Worm (Caenorhabditis elegans) whole organism, mixed stage, embryonic: ENCODE results near the gene F38A6.4.
A peak's percentile ranks its signal among the peaks of the same experiment; 100 is the strongest.

Experiments
- M03D4.4 ChIP-seq: sonication (generic microtip); optimal IDR thresholded peaks from 2 replicates; lab custom pipeline; 2017; ENCODE audit warnings: mild to moderate bottlenecking, missing genetic modification characterization, missing compliant biosample characterization
- bed-3 ChIP-seq: fragments of 200-800 bp; sonication (Bioruptor generic); optimal IDR thresholded peaks from 3 replicates; lab custom pipeline; 2018; ENCODE audit warnings: mild to moderate bottlenecking, missing genetic modification characterization, moderate library complexity, missing compliant biosample characterization
- ceh-43 ChIP-seq: fragments of 200-800 bp; sonication (Bioruptor generic); optimal IDR thresholded peaks from 2 replicates; lab custom pipeline; 2018; ENCODE audit warnings: mild to moderate bottlenecking, missing genetic modification characterization, moderate library complexity, missing compliant biosample characterization
- ceh-83 ChIP-seq: fragments of 200-800 bp; sonication (Bioruptor generic); optimal IDR thresholded peaks from 2 replicates; lab custom pipeline; 2018; ENCODE audit warnings: mild to moderate bottlenecking, missing genetic modification characterization, missing compliant biosample characterization
- ces-1 ChIP-seq: fragments of 150-350 bp; optimal IDR thresholded peaks from 2 replicates; lab custom pipeline; 2014; ENCODE audit warnings: missing biosample characterization, missing genetic modification reagents, missing genetic modification characterization
- drap-1 ChIP-seq: fragments of 200-800 bp; sonication (Bioruptor generic); optimal IDR thresholded peaks from 3 replicates; lab custom pipeline; 2018; ENCODE audit warnings: mild to moderate bottlenecking, missing genetic modification characterization, missing compliant biosample characterization
- elt-3 ChIP-seq: fragments of 150-350 bp; optimal IDR thresholded peaks from 2 replicates; lab custom pipeline; 2014; ENCODE audit warnings: missing biosample characterization, missing genetic modification characterization
- ham-2 ChIP-seq: fragments of 200-800 bp; sonication (Bioruptor generic); optimal IDR thresholded peaks from 2 replicates; lab custom pipeline; 2018; ENCODE audit warnings: mild to moderate bottlenecking, missing genetic modification characterization, missing compliant biosample characterization
- hlh-1 ChIP-seq: fragments of 150-350 bp; optimal IDR thresholded peaks from 2 replicates; lab custom pipeline; 2014; ENCODE audit warnings: missing biosample characterization, missing genetic modification reagents, missing genetic modification characterization
- lin-13 ChIP-seq: fragments of 150-350 bp; optimal IDR thresholded peaks from 2 replicates; lab custom pipeline; 2014; ENCODE audit warnings: missing biosample characterization, missing genetic modification characterization
- lin-32 ChIP-seq: fragments of 200-800 bp; sonication (Bioruptor generic); optimal IDR thresholded peaks from 2 replicates; lab custom pipeline; 2018; ENCODE audit warnings: mild to moderate bottlenecking, missing genetic modification characterization, missing compliant biosample characterization
- lsy-2 ChIP-seq: fragments of 150-350 bp; optimal IDR thresholded peaks from 2 replicates; lab custom pipeline; 2014; ENCODE audit warnings: missing biosample characterization, missing genetic modification characterization
- mep-1 ChIP-seq: fragments of 150-350 bp; optimal IDR thresholded peaks from 2 replicates; lab custom pipeline; 2017; ENCODE audit warnings: missing biosample characterization, missing genetic modification reagents, missing genetic modification characterization, inconsistent platforms
- mls-2 ChIP-seq: sonication (generic microtip); optimal IDR thresholded peaks from 2 replicates; lab custom pipeline; 2016; ENCODE audit warnings: mild to moderate bottlenecking, missing genetic modification characterization, moderate library complexity, missing compliant biosample characterization
- nhr-12 ChIP-seq: fragments of 150-350 bp; optimal IDR thresholded peaks from 2 replicates; lab custom pipeline; 2014; ENCODE audit warnings: missing biosample characterization, missing genetic modification characterization
- nhr-2 ChIP-seq: fragments of 150-350 bp; optimal IDR thresholded peaks from 2 replicates; lab custom pipeline; 2014; ENCODE audit warnings: missing biosample characterization, missing genetic modification characterization
- nhr-237 ChIP-seq: fragments of 150-350 bp; optimal IDR thresholded peaks from 2 replicates; lab custom pipeline; 2014; ENCODE audit warnings: missing biosample characterization, missing genetic modification characterization
- nhr-28 ChIP-seq: fragments of 150-350 bp; optimal IDR thresholded peaks from 2 replicates; lab custom pipeline; 2014; ENCODE audit warnings: missing biosample characterization, missing genetic modification characterization
- nhr-76 ChIP-seq: sonication (generic microtip); optimal IDR thresholded peaks from 2 replicates; lab custom pipeline; 2017; ENCODE audit warnings: missing biosample characterization, missing genetic modification characterization
- pha-4 ChIP-seq: fragments of 150-350 bp; optimal IDR thresholded peaks from 2 replicates; lab custom pipeline; 2018; ENCODE audit warnings: missing biosample characterization, missing genetic modification reagents, missing genetic modification characterization
- sem-2 ChIP-seq: fragments of 200-800 bp; sonication (Bioruptor generic); optimal IDR thresholded peaks from 2 replicates; lab custom pipeline; 2018; ENCODE audit warnings: mild to moderate bottlenecking, missing genetic modification characterization, missing compliant biosample characterization
- snpc-4 ChIP-seq: fragments of 150-350 bp; optimal IDR thresholded peaks from 2 replicates; lab custom pipeline; 2014; ENCODE audit warnings: missing biosample characterization, missing genetic modification characterization
- sptf-1 ChIP-seq: sonication (generic microtip); optimal IDR thresholded peaks from 2 replicates; lab custom pipeline; 2017; ENCODE audit warnings: mild to moderate bottlenecking, missing genetic modification characterization, moderate library complexity, missing compliant biosample characterization
- tbx-8 ChIP-seq: fragments of 200-800 bp; sonication (Bioruptor generic); optimal IDR thresholded peaks from 2 replicates; lab custom pipeline; 2018; ENCODE audit warnings: mild to moderate bottlenecking, missing genetic modification characterization, moderate library complexity, missing compliant biosample characterization
- unc-39 ChIP-seq: fragments of 150-350 bp; optimal IDR thresholded peaks from 2 replicates; lab custom pipeline; 2014; ENCODE audit warnings: missing biosample characterization, missing genetic modification characterization
- unc-62 ChIP-seq: fragments of 150-350 bp; optimal IDR thresholded peaks from 2 replicates; lab custom pipeline; 2014; ENCODE audit warnings: missing biosample characterization, missing genetic modification reagents, missing genetic modification characterization
- ztf-11 ChIP-seq: fragments of 150-350 bp; optimal IDR thresholded peaks from 2 replicates; lab custom pipeline; 2014; ENCODE audit warnings: missing biosample characterization, missing genetic modification characterization

Gene F38A6.4

ce11 chrV:20747964-20748363 lies 27.2 kb downstream of the F38A6.4 start:
- TF ChIP-seq sptf-1: no peak
- TF ChIP-seq tbx-8 (GFP tag; lab: Kevin White, UChicago): no peak
- TF ChIP-seq unc-62 (GFP tag; lab: Kevin White, UChicago): no peak
- TF ChIP-seq ztf-11 (tag; lab: Kevin White, UChicago): no peak
- no peak for TF ChIP-seq unc-39 (tag; lab: Kevin White, UChicago)
- TF ChIP-seq nhr-2 (tag; lab: Kevin White, UChicago): no peak
- no peak for TF ChIP-seq lsy-2
- TF ChIP-seq lin-13 (tag; lab: Kevin White, UChicago): no peak
- TF ChIP-seq nhr-12 (tag; lab: Kevin White, UChicago): no peak
- no peak for TF ChIP-seq nhr-76 (tag; lab: Kevin White, UChicago)

- TF ChIP-seq pha-4 (tag; lab: Kevin White, UChicago): peak; percentile 84
- no peak for TF ChIP-seq snpc-4
Measured at ce11 chrV:20746805-20747204, 28.4 kb downstream of the F38A6.4 start.

ce11 chrV:20745278-20745677 lies 29.9 kb downstream of the F38A6.4 start:
- TF ChIP-seq pha-4 (tag; lab: Kevin White, UChicago): peak; percentile 98
- TF ChIP-seq ceh-43: no peak
- TF ChIP-seq elt-3: no peak

ce11 chrV:20744290-20744837 lies 30.8 kb downstream of the F38A6.4 start, which contains the start of gene dnj-25:
Gene dnj-25, minus strand, starts transcription at chrV:20744346.
- TF ChIP-seq ceh-43: no peak
- TF ChIP-seq hlh-1 (tag; lab: Kevin White, UChicago): peak; percentile 9
- peak; percentile 29 for TF ChIP-seq mep-1

ce11 chrV:20739387-20739786 lies 35.8 kb downstream of the F38A6.4 start:
- TF ChIP-seq sptf-1 (no peak), drap-1 (no peak), ham-2 (GFP tag; lab: Kevin White, UChicago) (no peak), M03D4.4 (tag; lab: Kevin White, UChicago) (no peak), lin-32 (GFP tag; lab: Kevin White, UChicago) (no peak), ces-1 (GFP tag; lab: Kevin White, UChicago) (peak; percentile 64), snpc-4 (no peak)

ce11 chrV:20734658-20735057 lies 40.5 kb downstream of the F38A6.4 start, which contains the start of gene srxa-6:
Gene srxa-6, plus strand, starts transcription at chrV:20734958.
- no peak for TF ChIP-seq hlh-1 (tag; lab: Kevin White, UChicago)
- no peak for TF ChIP-seq nhr-237 (tag; lab: Kevin White, UChicago)
- no peak for TF ChIP-seq ceh-43
- TF ChIP-seq sem-2 (GFP tag; lab: Kevin White, UChicago): no peak
- TF ChIP-seq nhr-12 (tag; lab: Kevin White, UChicago): no peak
- no peak for TF ChIP-seq sptf-1
- TF ChIP-seq pha-4 (tag; lab: Kevin White, UChicago): no peak
- no peak for TF ChIP-seq unc-39 (tag; lab: Kevin White, UChicago)
- no peak for TF ChIP-seq mls-2 (tag; lab: Kevin White, UChicago)
- TF ChIP-seq bed-3 (GFP tag; lab: Kevin White, UChicago): no peak
- no peak for TF ChIP-seq ces-1 (GFP tag; lab: Kevin White, UChicago)
- TF ChIP-seq, all 35 proteins: peak for 0

- no peak for TF ChIP-seq nhr-28 (tag; lab: Kevin White, UChicago)
- no peak for TF ChIP-seq bed-3 (GFP tag; lab: Kevin White, UChicago)
- TF ChIP-seq hlh-1 (tag; lab: Kevin White, UChicago): no peak
- no peak for TF ChIP-seq lin-32 (GFP tag; lab: Kevin White, UChicago)
- TF ChIP-seq sem-2 (GFP tag; lab: Kevin White, UChicago): no peak
- no peak for TF ChIP-seq elt-3
- no peak for TF ChIP-seq ztf-11 (tag; lab: Kevin White, UChicago)
- no peak for TF ChIP-seq unc-62 (GFP tag; lab: Kevin White, UChicago)
- no peak for TF ChIP-seq ceh-83 (GFP tag; lab: Kevin White, UChicago)
Measured at ce11 chrV:20731787-20732186, 43.4 kb downstream of the F38A6.4 start, which contains the start of gene srxa-1. Gene srxa-1, plus strand, starts transcription at chrV:20732087.
